Fruit fly (Drosophila melanogaster): ENCODE results near the gene ND-75.

The ND-75 gene

dm6 chrX:8242298-8242697 is 9.2 kb downstream of the ND-75 start, which contains the start of gene Trxr1 (continued):
- TF ChIP-seq Six4 (GFP tag; optimal IDR thresholded peaks at IDR 0.05) (no peak), CG4360 (GFP tag; IDR thresholded peaks at IDR 0.05) (no peak), ATbp (GFP tag; optimal IDR thresholded peaks at IDR 0.05) (no peak), Tbp (GFP tag; optimal IDR thresholded peaks at IDR 0.05) (no peak), CkIIα-i1 (GFP tag; IDR thresholded peaks at IDR 0.05) (no peak), maf-S (GFP tag; optimal IDR thresholded peaks at IDR 0.05) (no peak), zfh2 (GFP tag; optimal IDR thresholded peaks at IDR 0.05) (no peak), E2f2 (GFP tag; IDR thresholded peaks at IDR 0.05) (peak; percentile 93), emc (GFP tag; optimal IDR thresholded peaks at IDR 0.05) (no peak), CTCF (GFP tag; optimal IDR thresholded peaks at IDR 0.05) (peak; percentile 56), Atf6 (GFP tag; IDR thresholded peaks at IDR 0.05) (no peak), lab (GFP tag; optimal IDR thresholded peaks at IDR 0.05) (peak; percentile 36), CG8924 (tag; optimal IDR thresholded peaks at IDR 0.05) (no peak), ind (GFP tag; optimal IDR thresholded peaks at IDR 0.05) (no peak), CG31365 (tag; optimal IDR thresholded peaks at IDR 0.05) (no peak), lola (GFP tag; optimal IDR thresholded peaks at IDR 0.05) (no peak), Nf-YC (tag; optimal IDR thresholded peaks at IDR 0.05) (no peak), HLH54F (GFP tag; optimal IDR thresholded peaks at IDR 0.05) (no peak), CG8089 (GFP tag; optimal IDR thresholded peaks at IDR 0.05) (no peak), GATAe (GFP tag; conservative IDR thresholded peaks at IDR 0.05) (no peak), pros (GFP tag; optimal IDR thresholded peaks at IDR 0.05) (no peak), CG2120 (GFP tag; optimal IDR thresholded peaks at IDR 0.05) (no peak), Hr78 (GFP tag; optimal IDR thresholded peaks at IDR 0.05) (no peak), gem (tag; optimal IDR thresholded peaks at IDR 0.05) (no peak), Poxn (GFP tag; IDR thresholded peaks at IDR 0.05) (no peak), CG4404 (GFP tag; IDR thresholded peaks at IDR 0.05) (no peak), p53 (GFP tag; optimal IDR thresholded peaks at IDR 0.05) (no peak), Stat92E (GFP tag; optimal IDR thresholded peaks at IDR 0.05) (no peak), CG7928 (GFP tag; optimal IDR thresholded peaks at IDR 0.05) (no peak), Mad (GFP tag; optimal IDR thresholded peaks at IDR 0.05) (no peak), CG3065 (GFP tag; optimal IDR thresholded peaks at IDR 0.05) (no peak), Gug (GFP tag; IDR thresholded peaks at IDR 0.05) (no peak), dan (GFP tag; IDR thresholded peaks at IDR 0.05) (no peak), Ada2b (GFP tag; IDR thresholded peaks at IDR 0.05) (no peak), lbe (GFP tag; optimal IDR thresholded peaks at IDR 0.05) (peak; percentile 21), crc (GFP tag; optimal IDR thresholded peaks at IDR 0.05) (no peak), CG3163 (GFP tag; optimal IDR thresholded peaks at IDR 0.05) (no peak), tin (GFP tag; optimal IDR thresholded peaks at IDR 0.05) (no peak), Ravus (GFP tag; IDR thresholded peaks at IDR 0.05) (no peak), CG7839 (tag; optimal IDR thresholded peaks at IDR 0.05) (no peak), lilli (GFP tag; optimal IDR thresholded peaks at IDR 0.05) (peak; percentile 12), chm (GFP tag; IDR thresholded peaks at IDR 0.05) (no peak; the same call in 1 of the 2 replicates), Xrp1 (GFP tag; IDR thresholded peaks at IDR 0.05) (no peak), Fer3 (tag; optimal IDR thresholded peaks at IDR 0.05) (no peak), sna (GFP tag; IDR thresholded peaks at IDR 0.05; ENCODE audit: partially characterized antibody) (no peak; the same call in 1 of the 2 replicates), en (GFP tag; optimal IDR thresholded peaks at IDR 0.05) (no peak), ems (GFP tag; optimal IDR thresholded peaks at IDR 0.05) (no peak), CG2875 (GFP tag; optimal IDR thresholded peaks at IDR 0.05) (no peak), nom (GFP tag; optimal IDR thresholded peaks at IDR 0.05) (peak; percentile 52), CG8478 (optimal IDR thresholded peaks at IDR 0.05) (no peak), Usf (GFP tag; optimal IDR thresholded peaks at IDR 0.05) (no peak), tgo (GFP tag; IDR thresholded peaks at IDR 0.05) (no peak), CrebB (tag; optimal IDR thresholded peaks at IDR 0.05) (no peak)
